Fruit fly (Drosophila melanogaster): ENCODE data around the gene nullo.
A peak's percentile ranks its signal among the peaks of the same experiment; 100 is the strongest.

The nullo gene

DNA sequence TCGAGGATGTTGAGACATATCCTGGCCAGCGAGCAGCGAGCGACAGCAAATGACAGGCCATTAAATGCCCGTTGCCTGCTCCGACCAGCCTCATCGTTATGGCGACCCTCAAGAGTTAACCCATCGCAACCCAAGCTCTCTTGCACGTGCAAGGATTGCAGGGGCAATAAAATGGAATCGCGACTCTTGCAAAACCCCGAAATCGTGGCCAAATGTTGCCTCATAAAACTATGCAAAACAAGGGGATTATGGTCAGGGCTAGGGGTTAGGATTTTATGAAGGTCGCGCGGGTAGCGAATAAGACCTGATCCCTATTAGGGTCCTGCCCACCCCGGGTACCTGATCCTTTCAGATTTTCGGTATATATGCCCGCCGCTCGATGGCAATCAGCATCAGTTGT is at the start of gene nullo:
Gene nullo, plus strand, starts transcription at position 390 of the 400 bp plus-strand sequence.
- TF ChIP-seq zen (tag; optimal IDR thresholded peaks at IDR 0.05), result peak; percentile 11
- TF ChIP-seq TFAM (GFP tag; optimal IDR thresholded peaks at IDR 0.05), result no peak
- no peak for TF ChIP-seq pzg (GFP tag; optimal IDR thresholded peaks at IDR 0.05)
- no peak for TF ChIP-seq CG17568 (GFP tag; optimal IDR thresholded peaks at IDR 0.05)
- no peak for TF ChIP-seq vnd (GFP tag; IDR thresholded peaks at IDR 0.05; ENCODE audit: partially characterized antibody)
- TF ChIP-seq fd3F (GFP tag; optimal IDR thresholded peaks at IDR 0.05), result no peak
- TF ChIP-seq abd-A (tag; optimal IDR thresholded peaks at IDR 0.05), result no peak
- peak; percentile 48 for TF ChIP-seq Elba2 (GFP tag; optimal IDR thresholded peaks at IDR 0.05)
- TF ChIP-seq sim (GFP tag; IDR thresholded peaks at IDR 0.05), result no peak
- no peak for TF ChIP-seq prd (optimal IDR thresholded peaks at IDR 0.05)
- no peak for TF ChIP-seq prd (GFP tag; IDR thresholded peaks at IDR 0.05)
- TF ChIP-seq Hand (GFP tag; optimal IDR thresholded peaks at IDR 0.05), result no peak
- TF ChIP-seq Nf-YA (GFP tag; IDR thresholded peaks at IDR 0.05), result no peak
- TF ChIP-seq CG8281 (tag; optimal IDR thresholded peaks at IDR 0.05), result no peak
- no peak for TF ChIP-seq tap (tag; optimal IDR thresholded peaks at IDR 0.05)
- no peak for TF ChIP-seq Xrp1 (GFP tag; IDR thresholded peaks at IDR 0.05)
- TF ChIP-seq CG15479 (GFP tag; optimal IDR thresholded peaks at IDR 0.05), result peak; percentile 35
- no peak for TF ChIP-seq Dek (tag; optimal IDR thresholded peaks at IDR 0.05)
- no peak for TF ChIP-seq aop (GFP tag; IDR thresholded peaks at IDR 0.05)
- TF ChIP-seq CG16813 (GFP tag; IDR thresholded peaks at IDR 0.05; ENCODE audit: partially characterized antibody), result no peak
- no peak for TF ChIP-seq stwl (tag; optimal IDR thresholded peaks at IDR 0.05)
- no peak for TF ChIP-seq lmd (GFP tag; IDR thresholded peaks at IDR 0.05)
- no peak for TF ChIP-seq CG8388 (GFP tag; optimal IDR thresholded peaks at IDR 0.05)
- peak in 1 of 2 experiments; percentile 58 for TF ChIP-seq tll (GFP tag; optimal IDR thresholded peaks at IDR 0.05)
- TF ChIP-seq kah (GFP tag; optimal IDR thresholded peaks at IDR 0.05), result no peak
- TF ChIP-seq CG13424 (tag; optimal IDR thresholded peaks at IDR 0.05), result no peak
- TF ChIP-seq Neu2 (GFP tag; optimal IDR thresholded peaks at IDR 0.05; ENCODE audit: borderline replicate concordance), result no peak
- TF ChIP-seq cad (GFP tag; optimal IDR thresholded peaks at IDR 0.05), result peak; percentile 92
- TF ChIP-seq run (tag; optimal IDR thresholded peaks at IDR 0.05), result no peak

DNA sequence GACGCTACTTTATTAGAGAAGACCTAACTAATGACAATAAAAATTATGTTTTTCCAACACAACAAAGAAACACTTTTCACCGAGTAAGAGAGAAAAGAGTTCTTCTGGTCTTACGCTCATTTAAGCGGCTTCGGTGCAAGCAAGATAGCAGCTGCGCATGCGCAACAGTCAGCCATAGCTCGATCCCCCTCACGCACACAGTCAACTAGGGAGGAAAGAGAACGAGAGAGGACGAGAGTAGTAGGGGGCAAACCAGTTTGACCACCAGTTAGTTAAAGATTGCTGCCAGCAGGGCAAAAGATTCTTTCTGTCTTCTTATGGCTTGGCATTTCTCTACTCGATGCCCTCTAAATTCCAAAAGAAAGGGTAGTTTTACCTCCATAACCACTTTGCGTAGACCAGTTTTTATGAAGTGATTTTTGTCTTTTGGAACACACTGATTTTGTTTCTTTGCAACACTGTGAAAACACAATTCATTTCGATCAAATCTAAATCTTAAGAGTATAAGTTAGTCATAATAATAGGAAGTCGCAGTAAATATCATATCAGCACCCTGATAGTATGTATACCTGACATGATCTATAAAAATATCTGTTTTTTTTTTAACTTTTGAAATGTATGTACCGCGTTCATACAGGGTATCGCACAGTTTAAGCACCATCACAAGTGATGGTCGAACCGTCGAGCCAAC is 48.7 kb upstream of the nullo start:
- TF ChIP-seq CG13775 (GFP tag; optimal IDR thresholded peaks at IDR 0.05) (peak; percentile 66), gcm (GFP tag; optimal IDR thresholded peaks at IDR 0.05) (no peak), CG12155 (GFP tag; optimal IDR thresholded peaks at IDR 0.05) (peak; percentile 43), seq (GFP tag; IDR thresholded peaks at IDR 0.05) (no peak), pfk (GFP tag; optimal IDR thresholded peaks at IDR 0.05) (peak; percentile 68), NK7.1 (GFP tag; optimal IDR thresholded peaks at IDR 0.05) (no peak), CG1792 (GFP tag; optimal IDR thresholded peaks at IDR 0.05) (no peak), CG34224 (GFP tag; IDR thresholded peaks at IDR 0.05; ENCODE audit: partially characterized antibody) (no peak), CG1832 (GFP tag; optimal IDR thresholded peaks at IDR 0.05) (peak; percentile 87), CG14667 (GFP tag; IDR thresholded peaks at IDR 0.05) (no peak), odd (GFP tag; optimal IDR thresholded peaks at IDR 0.05) (peak; percentile 3), Scr (GFP tag; IDR thresholded peaks at IDR 0.05; ENCODE audit: partially characterized antibody) (no peak), CG1603 (tag; optimal IDR thresholded peaks at IDR 0.05) (peak; percentile 8), dpn (GFP tag; optimal IDR thresholded peaks at IDR 0.05) (no peak), vvl (GFP tag; IDR thresholded peaks at IDR 0.05) (no peak), trh (GFP tag; optimal IDR thresholded peaks at IDR 0.05) (no peak), pzg (GFP tag; optimal IDR thresholded peaks at IDR 0.05) (no peak), nerfin-2 (GFP tag; IDR thresholded peaks at IDR 0.05; ENCODE audit: partially characterized antibody) (no peak), kah (GFP tag; optimal IDR thresholded peaks at IDR 0.05) (no peak), tna (GFP tag; IDR thresholded peaks at IDR 0.05; ENCODE audit: partially characterized antibody) (no peak), CG12071 (GFP tag; optimal IDR thresholded peaks at IDR 0.05) (no peak), z (GFP tag; IDR thresholded peaks at IDR 0.05) (no peak), tup (GFP tag; optimal IDR thresholded peaks at IDR 0.05) (no peak)
